Fruit fly (Drosophila melanogaster) whole organism, prepupa: ENCODE results near the gene CG33927.

Source experiments
- Blimp-1 ChIP-seq: fragments of 200-800 bp; sonication (Bioruptor generic); optimal IDR thresholded peaks from 3 replicates; lab custom pipeline; 2017; ENCODE audit warnings: missing biosample characterization, missing genetic modification characterization, mild to moderate bottlenecking, moderate library complexity, missing genetic modification reagents
- CG10631 ChIP-seq: fragments of 200-800 bp; sonication (Bioruptor generic); optimal IDR thresholded peaks from 2 replicates; lab custom pipeline; 2016; ENCODE audit warnings: missing biosample characterization, missing genetic modification characterization
- CG11762 ChIP-seq: fragments of 200-800 bp; sonication (Bioruptor generic); optimal IDR thresholded peaks from 3 replicates; lab custom pipeline; 2016; ENCODE audit warnings: missing biosample characterization, missing genetic modification characterization; ENCODE audit not compliant: insufficient read depth
- CG15336 ChIP-seq: fragments of 200-800 bp; sonication (Bioruptor generic); IDR thresholded peaks from 2 replicates; pipeline ENCODE4 v1.3.6; 2022; ENCODE audit warnings: missing biosample characterization, missing genetic modification characterization
- CG1621 ChIP-seq: fragments of 200-800 bp; sonication (Bioruptor generic); optimal IDR thresholded peaks from 3 replicates; lab custom pipeline; 2018; ENCODE audit warnings: missing biosample characterization, mild to moderate bottlenecking, missing genetic modification characterization
- CG16779 ChIP-seq: fragments of 200-800 bp; sonication (Bioruptor generic); optimal IDR thresholded peaks from 3 replicates; lab custom pipeline; 2017; ENCODE audit warnings: missing biosample characterization, mild to moderate bottlenecking, missing genetic modification characterization
- CG3032 ChIP-seq: fragments of 200-800 bp; optimal IDR thresholded peaks from 2 replicates; lab custom pipeline; 2019; ENCODE audit warnings: missing biosample characterization, mild to moderate bottlenecking, missing genetic modification characterization, moderate library complexity
- CG31627 ChIP-seq: fragments of 200-800 bp; sonication (Bioruptor generic); optimal IDR thresholded peaks from 3 replicates; lab custom pipeline; 2016; ENCODE audit warnings: missing biosample characterization, missing genetic modification characterization
- CG32006 ChIP-seq: fragments of 200-800 bp; sonication (Bioruptor generic); optimal IDR thresholded peaks from 3 replicates; lab custom pipeline; 2017; ENCODE audit warnings: missing biosample characterization, mild to moderate bottlenecking, missing genetic modification characterization
- CG34406 ChIP-seq: fragments of 200-800 bp; sonication (Bioruptor generic); optimal IDR thresholded peaks from 3 replicates; lab custom pipeline; 2016; ENCODE audit warnings: missing biosample characterization, missing genetic modification characterization
- CG3919 ChIP-seq: fragments of 200-800 bp; sonication (Bioruptor generic); optimal IDR thresholded peaks from 3 replicates; lab custom pipeline; 2016; ENCODE audit warnings: missing biosample characterization, missing genetic modification characterization
- CG4318 ChIP-seq: fragments of 200-800 bp; sonication (Bioruptor generic); optimal IDR thresholded peaks from 3 replicates; lab custom pipeline; 2017; ENCODE audit warnings: missing biosample characterization, mild to moderate bottlenecking, missing genetic modification characterization
- CG6276 ChIP-seq: fragments of 200-800 bp; sonication (Bioruptor generic); optimal IDR thresholded peaks from 2 replicates; lab custom pipeline; 2017; ENCODE audit warnings: missing biosample characterization, mild to moderate bottlenecking, missing genetic modification characterization
- CG6792 ChIP-seq: fragments of 200-800 bp; sonication (Bioruptor generic); optimal IDR thresholded peaks from 3 replicates; lab custom pipeline; 2016; ENCODE audit warnings: missing biosample characterization, missing genetic modification characterization
- CG6808 ChIP-seq: fragments of 200-800 bp; sonication (Bioruptor generic); optimal IDR thresholded peaks from 3 replicates; lab custom pipeline; 2017; ENCODE audit warnings: missing biosample characterization, missing genetic modification characterization, mild to moderate bottlenecking, moderate library complexity, missing genetic modification reagents
- CG6854 ChIP-seq: fragments of 200-800 bp; sonication (Bioruptor generic); optimal IDR thresholded peaks from 2 replicates; lab custom pipeline; 2017; ENCODE audit warnings: missing biosample characterization, mild to moderate bottlenecking, missing genetic modification characterization
- CG7368 ChIP-seq: fragments of 200-800 bp; sonication (Bioruptor generic); optimal IDR thresholded peaks from 3 replicates; lab custom pipeline; 2016; ENCODE audit warnings: missing biosample characterization, missing genetic modification characterization
- CG8119 ChIP-seq: fragments of 200-800 bp; sonication (Bioruptor generic); IDR thresholded peaks from 3 replicates; pipeline ENCODE4 v1.3.6; 2022; ENCODE audit warnings: missing biosample characterization, missing genetic modification characterization
- CG8632 ChIP-seq: fragments of 200-800 bp; sonication (Bioruptor generic); optimal IDR thresholded peaks from 3 replicates; lab custom pipeline; 2016; ENCODE audit warnings: missing biosample characterization, missing genetic modification characterization
- Eip75B ChIP-seq: fragments of 200-800 bp; sonication (Bioruptor generic); optimal IDR thresholded peaks from 3 replicates; lab custom pipeline; 2016; ENCODE audit warnings: missing biosample characterization, missing genetic modification characterization
- Eip78C ChIP-seq: fragments of 200-800 bp; sonication (Bioruptor generic); peaks from one replicate; lab custom pipeline; 2016; ENCODE audit warnings: missing biosample characterization, missing genetic modification characterization
- Eip93F ChIP-seq: fragments of 200-800 bp; sonication (Bioruptor generic); optimal IDR thresholded peaks from 2 replicates; lab custom pipeline; 2016; ENCODE audit warnings: missing biosample characterization, mild to moderate bottlenecking, missing genetic modification characterization
- Ets21C ChIP-seq: fragments of 200-800 bp; sonication (Bioruptor generic); optimal IDR thresholded peaks from 3 replicates; lab custom pipeline; 2016; ENCODE audit warnings: missing biosample characterization, missing genetic modification characterization
- Gug ChIP-seq: fragments of 200-800 bp; sonication (Bioruptor generic); IDR thresholded peaks from 2 replicates; pipeline ENCODE4 v1.3.6; 2022; ENCODE audit warnings: missing biosample characterization, missing genetic modification characterization
- Hr38 ChIP-seq: sonication (Bioruptor generic); optimal IDR thresholded peaks from 2 replicates; lab custom pipeline; 2016; ENCODE audit warnings: missing biosample characterization, missing genetic modification characterization
- Hr4 ChIP-seq: fragments of 200-800 bp; sonication (Bioruptor generic); optimal IDR thresholded peaks from 3 replicates; lab custom pipeline; 2016; ENCODE audit warnings: missing biosample characterization, missing genetic modification characterization
- Lpt ChIP-seq: fragments of 200-800 bp; sonication (Bioruptor generic); optimal IDR thresholded peaks from 3 replicates; lab custom pipeline; 2016; ENCODE audit warnings: missing biosample characterization, missing genetic modification characterization
- Met ChIP-seq: fragments of 200-800 bp; sonication (Bioruptor generic); optimal IDR thresholded peaks from 3 replicates; lab custom pipeline; 2016; ENCODE audit warnings: missing biosample characterization, missing genetic modification characterization
- Smox ChIP-seq: fragments of 200-800 bp; sonication (Bioruptor generic); optimal IDR thresholded peaks from 3 replicates; lab custom pipeline; 2016; ENCODE audit warnings: missing biosample characterization, missing genetic modification characterization
- Sox102F ChIP-seq: fragments of 200-800 bp; sonication (Bioruptor generic); optimal IDR thresholded peaks from 2 replicates; lab custom pipeline; 2016; ENCODE audit warnings: missing biosample characterization, mild to moderate bottlenecking, missing genetic modification characterization
- Sox14 ChIP-seq: fragments of 200-800 bp; sonication (Bioruptor generic); optimal IDR thresholded peaks from 3 replicates; lab custom pipeline; 2016; ENCODE audit warnings: missing biosample characterization, missing genetic modification characterization
- achi ChIP-seq: fragments of 200-800 bp; sonication (Bioruptor generic); optimal IDR thresholded peaks from 3 replicates; lab custom pipeline; 2016; ENCODE audit warnings: missing biosample characterization, missing genetic modification characterization
- cyc ChIP-seq: fragments of 200-800 bp; sonication (Bioruptor generic); optimal IDR thresholded peaks from 3 replicates; lab custom pipeline; 2016; ENCODE audit warnings: missing biosample characterization, missing genetic modification characterization
- eg ChIP-seq: fragments of 200-800 bp; sonication (Bioruptor generic); IDR thresholded peaks from 3 replicates; pipeline ENCODE4 v1.3.6; 2022; ENCODE audit warnings: missing biosample characterization, missing genetic modification characterization
- esn ChIP-seq: fragments of 200-800 bp; sonication (Bioruptor generic); optimal IDR thresholded peaks from 2 replicates; lab custom pipeline; 2016; ENCODE audit warnings: missing biosample characterization, mild to moderate bottlenecking, missing genetic modification characterization, moderate library complexity
- fd59A ChIP-seq: fragments of 200-800 bp; sonication (Bioruptor generic); optimal IDR thresholded peaks from 2 replicates; lab custom pipeline; 2017; ENCODE audit warnings: missing biosample characterization, mild to moderate bottlenecking, missing genetic modification characterization, missing genetic modification reagents
- fd85E ChIP-seq: fragments of 200-800 bp; sonication (Bioruptor generic); optimal IDR thresholded peaks from 3 replicates; lab custom pipeline; 2016; ENCODE audit warnings: missing biosample characterization, missing genetic modification characterization
- fkh ChIP-seq: fragments of 200-800 bp; sonication (Bioruptor generic); optimal IDR thresholded peaks from 3 replicates; lab custom pipeline; 2017; ENCODE audit warnings: missing biosample characterization, mild to moderate bottlenecking, missing genetic modification characterization, moderate library complexity
- lz ChIP-seq: fragments of 200-800 bp; sonication (Bioruptor generic); optimal IDR thresholded peaks from 3 replicates; lab custom pipeline; 2016; ENCODE audit warnings: missing biosample characterization, missing genetic modification characterization
- net ChIP-seq: fragments of 200-800 bp; sonication (Bioruptor generic); optimal IDR thresholded peaks from 3 replicates; lab custom pipeline; 2016; ENCODE audit warnings: missing biosample characterization, missing genetic modification characterization
- pdm3 ChIP-seq: fragments of 200-800 bp; sonication (Bioruptor generic); optimal IDR thresholded peaks from 3 replicates; lab custom pipeline; 2016; ENCODE audit warnings: missing biosample characterization, missing genetic modification characterization
- salr ChIP-seq, 2 experiments: fragments of 200-800 bp; sonication (Bioruptor generic); optimal IDR thresholded peaks; 3 replicates each; lab custom pipeline; 2016 to 2018; ENCODE audit warnings: missing biosample characterization in 2 of 2, missing genetic modification characterization in 2 of 2, mild to moderate bottlenecking in 1 of 2
- svp ChIP-seq: fragments of 200-800 bp; sonication (Bioruptor generic); peaks from one replicate; lab custom pipeline; 2016; ENCODE audit warnings: missing biosample characterization, missing genetic modification characterization
- topi ChIP-seq: fragments of 200-800 bp; sonication (Bioruptor generic); optimal IDR thresholded peaks from 3 replicates; lab custom pipeline; 2016; ENCODE audit warnings: missing biosample characterization, missing genetic modification characterization

Gene CG33927

DNA sequence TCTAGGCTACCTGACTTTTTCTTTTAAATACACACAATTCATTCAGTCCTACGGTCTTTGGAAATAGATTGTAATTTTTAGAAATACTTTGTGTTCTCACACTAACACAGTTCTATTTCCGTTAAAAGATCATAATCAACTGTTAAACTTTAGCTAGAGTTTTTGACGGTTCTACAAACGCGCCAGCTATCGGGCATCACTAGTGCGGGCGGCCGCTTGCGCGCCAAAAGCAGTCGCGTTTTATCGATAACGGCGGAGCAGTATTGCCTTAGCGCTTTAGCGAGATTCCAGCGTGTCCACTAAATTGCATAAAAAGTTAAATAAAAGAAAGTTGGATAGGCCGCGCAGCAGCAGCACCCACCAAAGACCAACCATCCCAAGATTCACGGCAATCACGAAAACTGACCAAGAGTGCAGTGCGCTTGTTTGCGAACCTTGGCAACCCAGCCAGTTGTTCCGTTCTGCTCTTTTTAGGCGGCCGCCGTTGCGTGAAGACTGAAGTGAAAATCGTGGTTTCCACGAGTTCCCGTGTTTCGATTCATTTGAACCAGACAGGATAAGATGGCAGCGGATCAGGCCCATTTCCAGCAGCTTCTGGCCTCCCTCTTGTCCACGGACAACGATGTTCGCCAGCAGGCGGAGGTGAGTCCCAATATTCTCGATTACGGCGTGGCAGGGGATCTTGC, 41.1 kb downstream of the CG33927 start, which contains the start of gene Karybeta3 (continued):
- peak; percentile 64 for TF ChIP-seq CG6808 (GFP tag; lab: Kevin White, UChicago)
- peak; percentile 62 for TF ChIP-seq CG15336 (GFP tag; lab: Robert Waterston, UW)
- peak; percentile 82 for TF ChIP-seq lz (GFP tag; lab: Kevin White, UChicago)
- TF ChIP-seq cyc (GFP tag; lab: Kevin White, UChicago), result peak; percentile 78
- no peak for TF ChIP-seq Eip93F (GFP tag; lab: Kevin White, UChicago)
- peak; percentile 78 for TF ChIP-seq Met (GFP tag; lab: Kevin White, UChicago)
- TF ChIP-seq CG34406, result peak; percentile 75
- peak; percentile 82 for TF ChIP-seq CG31627 (GFP tag; lab: Kevin White, UChicago)
- peak; percentile 66 for TF ChIP-seq Ets21C (GFP tag; lab: Kevin White, UChicago)

DNA sequence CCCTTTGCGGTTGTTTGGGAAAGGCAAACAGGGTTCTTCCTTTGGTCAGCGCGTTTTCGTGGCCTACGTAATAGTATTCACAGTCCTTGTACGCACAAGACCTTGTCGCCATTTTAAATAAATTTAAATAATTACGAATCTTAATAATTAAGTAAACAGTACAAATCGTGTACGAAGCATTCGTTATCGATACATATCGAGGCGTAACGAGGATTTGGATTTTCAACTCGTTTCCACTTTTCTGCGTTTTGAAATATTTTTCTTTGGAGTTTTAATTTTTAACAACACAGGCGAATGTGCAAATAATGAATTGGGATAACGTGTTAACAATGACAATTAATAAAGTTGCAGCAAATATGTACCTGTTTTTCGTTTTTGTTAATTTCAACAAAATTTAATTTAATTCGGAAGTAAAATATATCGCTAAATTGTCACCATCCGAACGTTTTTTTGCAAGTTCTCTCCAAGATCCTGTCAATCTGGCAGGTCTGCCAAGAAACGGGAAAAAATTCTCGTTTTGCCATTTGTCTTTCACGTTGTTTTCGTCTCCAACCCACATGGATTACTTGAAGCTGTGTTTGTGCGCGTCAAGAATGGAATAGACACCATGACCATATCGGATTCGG, 44.8 kb downstream of the CG33927 start, which contains the start of the genes Dlip2 and rpk:
Gene Dlip2 (minus strand): TSS at position 199 of the 626 bp plus-strand sequence.
Gene rpk (plus strand): TSS at position 525 of the 626 bp plus-strand sequence.
- TF ChIP-seq esn (peak; percentile 22), fkh (GFP tag; lab: Kevin White, UChicago) (peak; percentile 82), topi (no peak), Eip78C (peak; percentile 24), CG3032 (tag; lab: Kevin White, UChicago) (peak; percentile 50), Hr4 (GFP tag; lab: Kevin White, UChicago) (peak; percentile 8)

DNA sequence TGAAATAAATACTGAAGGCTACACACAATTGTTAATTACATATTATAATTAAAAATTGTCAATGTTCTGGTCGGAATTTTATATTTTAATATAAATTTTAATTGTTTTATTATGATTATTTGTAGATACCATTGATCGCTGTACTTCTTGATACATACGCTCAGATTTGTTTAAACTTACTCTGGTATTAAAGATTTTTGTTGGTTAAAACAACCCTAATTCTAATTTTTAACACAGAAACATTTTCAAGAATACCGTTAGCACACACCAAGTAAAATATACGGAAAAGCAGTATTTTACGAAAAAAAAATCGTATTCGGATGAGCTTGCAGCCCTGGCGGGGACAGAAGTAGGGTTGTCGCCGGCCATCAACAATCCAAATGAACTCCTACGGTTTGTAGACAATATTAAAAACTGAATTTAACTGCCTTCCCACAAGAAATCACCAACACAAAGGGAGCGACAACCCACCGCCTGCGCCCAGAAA, 48.7 kb downstream of the CG33927 start, which contains the start of the genes CG9775, MED31 and slx1:
Gene CG9775 (minus strand): TSS at position 223 of the 487 bp plus-strand sequence.
Gene MED31 (plus strand): TSS at position 348 of the 487 bp plus-strand sequence.
Gene slx1 (plus strand): TSS at position 348 of the 487 bp plus-strand sequence.
- peak; percentile 74 for TF ChIP-seq CG3919 (GFP tag; lab: Kevin White, UChicago)
- TF ChIP-seq CG6792 (GFP tag; lab: Kevin White, UChicago), result peak; percentile 60
- TF ChIP-seq CG8632, result peak; percentile 78
- peak; percentile 60 for TF ChIP-seq CG7368 (GFP tag; lab: Kevin White, UChicago)
- no peak for TF ChIP-seq fd85E (GFP tag; lab: Kevin White, UChicago)
- TF ChIP-seq pdm3 (GFP tag; lab: Kevin White, UChicago), result peak; percentile 53
- peak; percentile 8 for TF ChIP-seq fkh (GFP tag; lab: Kevin White, UChicago)
- peak; percentile 30 for TF ChIP-seq fd59A (GFP tag; lab: Kevin White, UChicago)
- TF ChIP-seq Sox14, result peak; percentile 67
- peak; percentile 35 for TF ChIP-seq Eip75B
- TF ChIP-seq Hr4 (GFP tag; lab: Kevin White, UChicago), result peak; percentile 70
- TF ChIP-seq Blimp-1 (GFP tag; lab: Kevin White, UChicago), result no peak
- TF ChIP-seq salr (GFP tag; optimal IDR thresholded peaks at IDR 0.05; lab: Kevin White, UChicago), result peak in 1 of 2 experiments; percentile 77
- no peak for TF ChIP-seq svp (GFP tag; lab: Kevin White, UChicago)
- TF ChIP-seq CG3032 (tag; lab: Kevin White, UChicago), result peak; percentile 85
- peak; percentile 48 for TF ChIP-seq CG1621
- TF ChIP-seq cyc (GFP tag; lab: Kevin White, UChicago), result peak; percentile 76
- peak; percentile 72 for TF ChIP-seq esn
- TF ChIP-seq CG10631, result peak; percentile 85
- TF ChIP-seq net, result peak; percentile 65
- TF ChIP-seq CG31627 (GFP tag; lab: Kevin White, UChicago), result peak; percentile 70
- peak; percentile 86 for TF ChIP-seq CG32006 (GFP tag; lab: Kevin White, UChicago)
- TF ChIP-seq Gug (GFP tag; lab: Robert Waterston, UW), result peak; percentile 67
- no peak for TF ChIP-seq CG6276 (GFP tag; lab: Kevin White, UChicago)
- TF ChIP-seq Smox, result peak; percentile 60
- TF ChIP-seq CG6854, result no peak
- TF ChIP-seq Lpt (GFP tag; lab: Kevin White, UChicago), result peak; percentile 74
- peak; percentile 51 for TF ChIP-seq CG6808 (GFP tag; lab: Kevin White, UChicago)
- TF ChIP-seq CG16779, result no peak
- TF ChIP-seq Hr38 (GFP tag; lab: Kevin White, UChicago), result no peak
- peak; percentile 81 for TF ChIP-seq achi
- peak; percentile 51 for TF ChIP-seq CG11762
- TF ChIP-seq CG8119 (GFP tag; lab: Robert Waterston, UW), result no peak; the same call in 2 of the 3 replicates
- peak; percentile 41 for TF ChIP-seq Sox102F (GFP tag; lab: Kevin White, UChicago)
- peak; percentile 82 for TF ChIP-seq CG15336 (GFP tag; lab: Robert Waterston, UW)
- TF ChIP-seq CG4318 (GFP tag; lab: Kevin White, UChicago), result peak; percentile 80
- peak; percentile 86; the same call in 2 of the 3 replicates for TF ChIP-seq eg
